Fruit fly (Drosophila melanogaster): Measurements from ENCODE around the gene Cyp305a1.

Gene Cyp305a1

DNA sequence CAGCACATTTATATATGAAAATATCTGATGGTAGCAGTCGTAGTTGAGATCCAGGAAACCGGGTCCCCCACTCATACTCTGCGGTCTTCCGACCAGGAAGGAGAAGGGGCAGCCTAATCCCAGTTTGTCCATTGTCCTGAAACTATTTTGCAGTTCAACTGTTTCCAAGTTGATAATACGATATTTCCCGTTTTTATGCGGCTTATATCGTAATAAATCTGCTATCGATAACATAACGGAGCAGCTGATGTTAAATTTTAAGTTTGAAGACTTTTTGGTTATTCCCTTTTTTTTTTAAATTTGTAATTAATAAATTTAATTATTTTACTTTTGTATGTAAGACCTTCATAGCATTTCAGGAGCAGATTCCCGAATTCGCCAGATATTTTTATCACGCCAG, 12.0 kb downstream of the Cyp305a1 start, which contains the start of gene CG14102 (continued):
- TF ChIP-seq CG34224 (GFP tag; IDR thresholded peaks at IDR 0.05; ENCODE audit: partially characterized antibody) (peak; percentile 85), Ets65A (GFP tag) (peak; percentile 21), E2f2 (GFP tag; IDR thresholded peaks at IDR 0.05) (peak; percentile 13; the same call in 1 of the 2 replicates), Doc3 (GFP tag; IDR thresholded peaks at IDR 0.05; ENCODE audit: partially characterized antibody) (peak; percentile 62), CG7963 (GFP tag; IDR thresholded peaks at IDR 0.05; ENCODE audit: partially characterized antibody) (0 out of 3 replicates have a peak, but pooled peaks have one; percentile 21), CG11723 (GFP tag; optimal IDR thresholded peaks at IDR 0.05) (no peak), vnd (GFP tag; IDR thresholded peaks at IDR 0.05; ENCODE audit: partially characterized antibody) (peak; percentile 35; the same call in 1 of the 3 replicates), al (GFP tag; IDR thresholded peaks at IDR 0.05) (no peak), Doc2 (GFP tag; IDR thresholded peaks at IDR 0.05) (no peak), Dref (GFP tag; IDR thresholded peaks at IDR 0.05) (peak; percentile 56), lbe (GFP tag; optimal IDR thresholded peaks at IDR 0.05) (peak; percentile 27), stwl (tag; optimal IDR thresholded peaks at IDR 0.05) (peak; percentile 6), dmrt99B (tag; optimal IDR thresholded peaks at IDR 0.05) (no peak), bab2 (GFP tag; optimal IDR thresholded peaks at IDR 0.05) (no peak), Hsf (GFP tag; optimal IDR thresholded peaks at IDR 0.05) (no peak), H15 (GFP tag; IDR thresholded peaks at IDR 0.05) (no peak), crp (GFP tag; optimal IDR thresholded peaks at IDR 0.05) (peak in 1 of 2 experiments; percentile 72), Max (GFP tag; optimal IDR thresholded peaks at IDR 0.05) (no peak), CG13287 (GFP tag; IDR thresholded peaks at IDR 0.05; ENCODE audit: partially characterized antibody) (peak; percentile 59), BEAF-32 (GFP tag; optimal IDR thresholded peaks at IDR 0.05) (peak; percentile 61), amos (GFP tag; IDR thresholded peaks at IDR 0.05; ENCODE audit: partially characterized antibody) (peak; percentile 67), Opbp (GFP tag; IDR thresholded peaks at IDR 0.05; ENCODE audit: partially characterized antibody) (peak; percentile 50; the same call in 1 of the 3 replicates), mld (GFP tag; IDR thresholded peaks at IDR 0.05; ENCODE audit: partially characterized antibody) (0 out of 3 replicates have a peak, but pooled peaks have one; percentile 9), CG15073 (GFP tag; optimal IDR thresholded peaks at IDR 0.05) (no peak)

DNA sequence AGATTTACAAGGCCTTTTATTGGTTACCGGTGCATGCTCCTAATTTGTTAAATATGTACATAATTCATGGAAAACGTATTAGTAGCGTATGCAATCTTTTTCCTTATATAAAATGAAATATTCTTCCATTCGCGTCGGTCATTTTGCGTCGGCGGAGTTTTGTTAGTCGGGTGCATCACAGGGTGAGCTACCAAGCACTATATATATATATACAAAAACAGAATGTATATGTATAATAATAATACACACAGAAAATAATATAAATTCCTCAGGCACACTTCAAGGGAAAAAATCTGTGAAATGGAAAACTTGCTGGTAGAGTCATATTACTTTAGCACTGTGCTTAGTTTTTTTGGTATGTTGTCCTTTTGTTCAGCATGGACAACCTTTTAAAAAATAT, 14.2 kb downstream of the Cyp305a1 start, which contains the start of gene Ir76a:
TSS of gene Ir76a (plus strand) at position 301 of the 400 bp plus-strand sequence.
- TF ChIP-seq br (optimal IDR thresholded peaks at IDR 0.05) = no peak

DNA sequence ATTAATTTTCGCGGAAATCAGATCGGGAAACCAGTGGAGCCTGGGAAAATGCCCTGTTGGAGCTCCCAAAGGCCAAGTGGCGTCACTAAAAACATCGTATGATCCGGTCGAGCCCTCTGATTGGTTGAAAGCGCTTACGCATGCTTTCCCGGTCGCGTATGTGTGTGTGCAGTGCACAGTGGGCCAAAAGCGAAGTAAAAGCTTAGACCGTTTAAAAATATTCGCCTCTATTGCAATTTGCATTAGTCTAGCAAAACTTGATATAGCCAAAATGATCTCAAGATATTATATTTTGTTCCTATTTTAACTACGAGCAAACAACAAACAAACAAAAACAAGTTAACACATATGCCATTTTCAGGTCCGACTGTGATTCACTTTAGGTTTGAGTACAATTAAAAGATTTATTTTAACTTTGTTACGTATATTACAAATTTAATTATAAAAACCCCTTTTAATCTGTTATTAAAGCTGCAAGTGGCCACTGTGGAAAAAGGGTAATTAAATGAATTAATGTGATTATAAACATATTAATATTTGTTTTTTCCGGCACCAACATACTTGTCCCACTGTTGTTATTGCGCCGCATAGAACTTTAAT, 18.8 kb downstream of the Cyp305a1 start:
- TF ChIP-seq CG2199 (GFP tag; IDR thresholded peaks at IDR 0.05) (no peak; the same call in 2 of the 3 replicates), grau (tag; optimal IDR thresholded peaks at IDR 0.05) (peak; percentile 91), CG4854 (GFP tag; optimal IDR thresholded peaks at IDR 0.05) (peak; percentile 81), CG16813 (GFP tag; IDR thresholded peaks at IDR 0.05; ENCODE audit: partially characterized antibody) (no peak), CG17612 (GFP tag; IDR thresholded peaks at IDR 0.05) (no peak), CG4707 (GFP tag; optimal IDR thresholded peaks at IDR 0.05) (peak; percentile 81), btn (GFP tag; optimal IDR thresholded peaks at IDR 0.05) (peak; percentile 75), org-1 (GFP tag; optimal IDR thresholded peaks at IDR 0.05) (peak; percentile 85), inv (GFP tag; IDR thresholded peaks at IDR 0.05; ENCODE audit: partially characterized antibody) (peak; percentile 42), ems (GFP tag; optimal IDR thresholded peaks at IDR 0.05) (peak; percentile 72), CG18599 (GFP tag; optimal IDR thresholded peaks at IDR 0.05) (peak; percentile 91), CG13123 (GFP tag; optimal IDR thresholded peaks at IDR 0.05) (peak; percentile 30), Dbx (GFP tag; IDR thresholded peaks at IDR 0.05) (peak; percentile 78), Oli (tag; optimal IDR thresholded peaks at IDR 0.05) (peak; percentile 90), CG6765 (GFP tag; optimal IDR thresholded peaks at IDR 0.05) (peak; percentile 90), CG7786 (GFP tag; optimal IDR thresholded peaks at IDR 0.05) (peak; percentile 81), CG17359 (tag; optimal IDR thresholded peaks at IDR 0.05) (peak; percentile 79), CG1529 (GFP tag; optimal IDR thresholded peaks at IDR 0.05) (peak; percentile 73), CG13624 (GFP tag; optimal IDR thresholded peaks at IDR 0.05) (peak; percentile 85), CG5245 (GFP tag; optimal IDR thresholded peaks at IDR 0.05) (peak; percentile 44), bcd (GFP tag; optimal IDR thresholded peaks at IDR 0.05) (peak; percentile 85), hb (GFP tag; IDR thresholded peaks at IDR 0.05; ENCODE audit: partially characterized antibody) (no peak)
